Fruit fly (Drosophila melanogaster) whole organism, embryonic: Measurements from ENCODE around the gene CG18171.

Experiments used
- CG11093 ChIP-seq: fragments of 200-800 bp; sonication (Bioruptor generic); IDR thresholded peaks from 3 replicates; pipeline ENCODE4 v1.3.6; 2022; ENCODE audit warnings: missing biosample characterization, missing genetic modification characterization
- CG11247 ChIP-seq: fragments of 200-800 bp; sonication (Bioruptor generic); IDR thresholded peaks from 2 replicates; pipeline ENCODE4 v1.3.6; 2022; ENCODE audit warnings: missing biosample characterization, missing genetic modification characterization
- CG11696 ChIP-seq: fragments of 200-800 bp; sonication (Bioruptor generic); IDR thresholded peaks from 2 replicates; pipeline ENCODE4 v1.3.6; 2022; ENCODE audit warnings: missing biosample characterization, missing genetic modification characterization
- CG14860 ChIP-seq: fragments of 200-800 bp; sonication (Bioruptor generic); IDR thresholded peaks from 3 replicates; pipeline ENCODE4 v1.3.6; 2022; ENCODE audit warnings: missing biosample characterization, missing genetic modification characterization; ENCODE audit not compliant: partially characterized antibody
- CG1602 ChIP-seq: fragments of 200-800 bp; sonication (Bioruptor generic); optimal IDR thresholded peaks from 3 replicates; lab custom pipeline; 2016; ENCODE audit warnings: missing biosample characterization, missing genetic modification characterization
- CG16779 ChIP-seq: fragments of 200-800 bp; sonication (Bioruptor generic); IDR thresholded peaks from 2 replicates; pipeline ENCODE4 v1.3.6; 2022; ENCODE audit warnings: missing biosample characterization, missing genetic modification characterization
- CG17359 ChIP-seq: fragments of 200-800 bp; sonication (Bioruptor generic); optimal IDR thresholded peaks from 3 replicates; lab custom pipeline; 2018; ENCODE audit warnings: missing biosample characterization, mild to moderate bottlenecking, missing genetic modification characterization, moderate library complexity
- CG18476 ChIP-seq: fragments of 200-800 bp; sonication (Bioruptor generic); optimal IDR thresholded peaks from 2 replicates; lab custom pipeline; 2016; ENCODE audit warnings: missing biosample characterization, mild to moderate bottlenecking, missing genetic modification characterization
- CG31441 ChIP-seq: fragments of 200-800 bp; sonication (Bioruptor generic); IDR thresholded peaks from 2 replicates; pipeline ENCODE4 v1.3.6; 2022; ENCODE audit warnings: missing biosample characterization, missing genetic modification characterization
- CG3163 ChIP-seq: fragments of 200-800 bp; sonication (Bioruptor generic); optimal IDR thresholded peaks from 3 replicates; lab custom pipeline; 2016; ENCODE audit warnings: missing biosample characterization, missing genetic modification characterization
- CG34422 ChIP-seq: fragments of 200-800 bp; sonication (Bioruptor generic); IDR thresholded peaks from 3 replicates; pipeline ENCODE4 v1.3.6; 2022; ENCODE audit warnings: missing biosample characterization, missing genetic modification characterization
- CG42726 ChIP-seq: fragments of 200-800 bp; sonication (Bioruptor generic); IDR thresholded peaks from 2 replicates; pipeline ENCODE4 v1.3.6; 2022; ENCODE audit warnings: missing biosample characterization, missing genetic modification characterization; ENCODE audit not compliant: partially characterized antibody
- CG4854 ChIP-seq: fragments of 200-800 bp; sonication (Bioruptor generic); optimal IDR thresholded peaks from 2 replicates; lab custom pipeline; 2016; ENCODE audit warnings: missing biosample characterization, missing genetic modification characterization, inconsistent platforms
- CG6689 ChIP-seq: fragments of 200-800 bp; sonication (Bioruptor generic); IDR thresholded peaks from 2 replicates; pipeline ENCODE4 v1.3.6; 2022; ENCODE audit warnings: missing biosample characterization, missing genetic modification characterization
- CG6854 ChIP-seq: fragments of 200-800 bp; sonication (Bioruptor generic); optimal IDR thresholded peaks from 3 replicates; lab custom pipeline; 2017; ENCODE audit warnings: missing biosample characterization, mild to moderate bottlenecking, missing genetic modification characterization
- CG7357 ChIP-seq: fragments of 200-800 bp; sonication (Bioruptor generic); IDR thresholded peaks from 3 replicates; pipeline ENCODE4 v1.3.6; 2022; ENCODE audit warnings: missing biosample characterization, missing genetic modification characterization
- CG8359 ChIP-seq: fragments of 200-800 bp; sonication (Bioruptor generic); optimal IDR thresholded peaks from 2 replicates; lab custom pipeline; 2017; ENCODE audit warnings: missing biosample characterization, mild to moderate bottlenecking, missing genetic modification characterization, borderline replicate concordance
- Camta ChIP-seq: fragments of 200-800 bp; sonication (Bioruptor generic); optimal IDR thresholded peaks from 2 replicates; lab custom pipeline; 2016; ENCODE audit warnings: missing biosample characterization, missing genetic modification characterization
- Drgx ChIP-seq: fragments of 200-800 bp; sonication (Bioruptor generic); IDR thresholded peaks from 2 replicates; pipeline ENCODE4 v1.3.6; 2022; ENCODE audit warnings: missing biosample characterization, missing genetic modification characterization
- GATAe ChIP-seq: fragments of 200-800 bp; sonication (Bioruptor generic); conservative IDR thresholded peaks from 2 replicates; pipeline ENCODE4 v1.3.6; 2022; ENCODE audit warnings: missing biosample characterization, missing genetic modification characterization
- Pdp1 ChIP-seq, 2 experiments: fragments of 200-800 bp; sonication (Bioruptor generic); optimal IDR thresholded peaks; 3 replicates each; lab custom pipeline; 2016; ENCODE audit warnings: missing biosample characterization in 2 of 2, missing genetic modification characterization in 2 of 2, mild to moderate bottlenecking in 1 of 2, moderate library complexity in 1 of 2
- Ptx1 ChIP-seq: fragments of 200-800 bp; sonication (Bioruptor generic); IDR thresholded peaks from 2 replicates; pipeline ENCODE4 v1.3.6; 2022; ENCODE audit warnings: missing biosample characterization, missing genetic modification characterization
- Side ChIP-seq: fragments of 200-800 bp; sonication (Bioruptor generic); optimal IDR thresholded peaks from 2 replicates; lab custom pipeline; 2016; ENCODE audit warnings: missing biosample characterization, missing genetic modification characterization
- Sry-β ChIP-seq: fragments of 200-800 bp; sonication (Bioruptor generic); optimal IDR thresholded peaks from 2 replicates; lab custom pipeline; 2018; ENCODE audit warnings: missing biosample characterization, mild to moderate bottlenecking, missing genetic modification characterization, moderate library complexity
- Stat92E ChIP-seq, 3 experiments: fragments of >200 bp in 2 of 3; fragments of 200-800 bp in 1 of 3; sonication (Bioruptor generic) in 1 of 3; optimal IDR thresholded peaks; 2 replicates each; lab custom pipeline; 2017 to 2019; ENCODE audit warnings: missing biosample characterization in 3 of 3, missing genetic modification characterization in 3 of 3, mild to moderate bottlenecking in 1 of 3, moderate library complexity in 1 of 3
- ato ChIP-seq: fragments of 200-800 bp; sonication (Bioruptor generic); IDR thresholded peaks from 2 replicates; pipeline ENCODE4 v1.3.6; 2022; ENCODE audit warnings: missing biosample characterization, missing genetic modification characterization; ENCODE audit not compliant: partially characterized antibody
- bbx ChIP-seq: fragments of 200-800 bp; sonication (Bioruptor generic); IDR thresholded peaks from 2 replicates; pipeline ENCODE4 v1.3.6; 2022; ENCODE audit warnings: missing biosample characterization, missing genetic modification characterization; ENCODE audit not compliant: partially characterized antibody
- bigmax ChIP-seq: fragments of 200-800 bp; sonication (Bioruptor generic); optimal IDR thresholded peaks from 2 replicates; lab custom pipeline; 2018; ENCODE audit warnings: missing biosample characterization, mild to moderate bottlenecking, missing genetic modification characterization
- cg ChIP-seq: fragments of 200-800 bp; sonication (Bioruptor generic); optimal IDR thresholded peaks from 3 replicates; lab custom pipeline; 2019; ENCODE audit warnings: missing biosample characterization, mild to moderate bottlenecking, missing genetic modification characterization, moderate library complexity
- chinmo ChIP-seq: fragments of 200-800 bp; sonication (Bioruptor generic); IDR thresholded peaks from 4 replicates; pipeline ENCODE4 v1.3.6; 2022; ENCODE audit warnings: missing biosample characterization, missing genetic modification characterization; ENCODE audit not compliant: partially characterized antibody
- cwo ChIP-seq: fragments of 200-800 bp; sonication (Bioruptor generic); optimal IDR thresholded peaks from 3 replicates; lab custom pipeline; 2017; ENCODE audit warnings: missing biosample characterization, missing genetic modification characterization, mild to moderate bottlenecking, moderate library complexity, missing genetic modification reagents
- dimm ChIP-seq: fragments of 200-800 bp; sonication (Bioruptor generic); IDR thresholded peaks from 2 replicates; pipeline ENCODE4 v1.3.6; 2022; ENCODE audit warnings: missing biosample characterization, missing genetic modification characterization
- dpn ChIP-seq, 2 experiments: fragments of 200-800 bp; sonication (Bioruptor generic); optimal IDR thresholded peaks; 3 replicates each; lab custom pipeline; 2016; ENCODE audit warnings: missing biosample characterization in 2 of 2, missing genetic modification characterization in 2 of 2
- fd102C ChIP-seq: fragments of 200-800 bp; sonication (Bioruptor generic); optimal IDR thresholded peaks from 2 replicates; lab custom pipeline; 2018; ENCODE audit warnings: missing biosample characterization, mild to moderate bottlenecking, missing genetic modification characterization, moderate library complexity
- fd64A ChIP-seq: fragments of 200-800 bp; sonication (Bioruptor generic); optimal IDR thresholded peaks from 3 replicates; lab custom pipeline; 2018; ENCODE audit warnings: missing biosample characterization, mild to moderate bottlenecking, missing genetic modification characterization
- gem ChIP-seq: fragments of 200-800 bp; sonication (Bioruptor generic); optimal IDR thresholded peaks from 2 replicates; lab custom pipeline; 2019; ENCODE audit warnings: missing biosample characterization, mild to moderate bottlenecking, missing genetic modification characterization, moderate library complexity
- lov ChIP-seq, 2 experiments: fragments of 200-800 bp in 1 of 2; fragments of >200 bp in 1 of 2; sonication (Bioruptor generic) in 1 of 2; IDR thresholded peaks in 1 of 2; optimal IDR thresholded peaks in 1 of 2; 2 replicates in 1 of 2; 3 replicates in 1 of 2; pipeline versions ENCODE4 v1.3.6 to Lab custom; 2017 to 2022; ENCODE audit warnings: missing biosample characterization in 1 of 2, missing genetic modification characterization in 1 of 2
- luna ChIP-seq: fragments of 200-800 bp; sonication (Bioruptor generic); optimal IDR thresholded peaks from 2 replicates; lab custom pipeline; 2016; ENCODE audit warnings: missing biosample characterization, missing genetic modification characterization
- nom ChIP-seq: fragments of 200-800 bp; sonication (Bioruptor generic); optimal IDR thresholded peaks from 2 replicates; lab custom pipeline; 2017; ENCODE audit warnings: missing biosample characterization, missing genetic modification characterization, mild to moderate bottlenecking, moderate library complexity, missing genetic modification reagents
- ranshi ChIP-seq: fragments of 200-800 bp; sonication (Bioruptor generic); IDR thresholded peaks from 2 replicates; pipeline ENCODE4 v1.3.6; 2022; ENCODE audit warnings: missing biosample characterization, missing genetic modification characterization
- tx ChIP-seq: fragments of 200-800 bp; sonication (Bioruptor generic); optimal IDR thresholded peaks from 2 replicates; lab custom pipeline; 2016; ENCODE audit warnings: missing biosample characterization, missing genetic modification characterization

Gene CG18171

dm6 chr3L:1740129-1740975, 17.4 kb upstream of the CG18171 start (continued):
- peak; percentile 45 for TF ChIP-seq CG3163 (GFP tag; lab: Kevin White, UChicago)
- peak; percentile 71 for TF ChIP-seq CG11247 (GFP tag; lab: Robert Waterston, UW)
- no peak for TF ChIP-seq CG42726 (GFP tag; lab: Robert Waterston, UW)
- TF ChIP-seq Ptx1 (GFP tag; lab: Robert Waterston, UW): peak; percentile 89
- TF ChIP-seq Sry-β (GFP tag; lab: Kevin White, UChicago): no peak
- TF ChIP-seq, all 482 proteins: peak for 249

dm6 chr3L:1739522-1740128, 16.7 kb upstream of the CG18171 start:
- TF ChIP-seq ranshi (GFP tag; lab: Robert Waterston, UW) (no peak), Side (no peak), nom (GFP tag; lab: Kevin White, UChicago) (peak; percentile 5), gem (tag; lab: Kevin White, UChicago) (no peak), chinmo (GFP tag; lab: Robert Waterston, UW) (0 out of 4 replicates have a peak, but pooled peaks have one; percentile 25), bbx (GFP tag; lab: Robert Waterston, UW) (no peak), Drgx (GFP tag; lab: Robert Waterston, UW) (peak; percentile 12; the same call in 1 of the 2 replicates), CG1602 (GFP tag; lab: Kevin White, UChicago) (no peak), CG34422 (no peak), CG16779 (GFP tag; lab: Robert Waterston, UW) (no peak)

dm6 chr3L:1738375-1739328, 15.7 kb upstream of the CG18171 start, which contains the start of gene Gk2:
Gene Gk2, plus strand, starts transcription at chr3L:1738407.
- no peak for TF ChIP-seq CG6689
- TF ChIP-seq CG6854 (GFP tag; lab: Kevin White, UChicago): no peak
- TF ChIP-seq CG8359: no peak
- TF ChIP-seq CG31441: no peak
- no peak for TF ChIP-seq dimm (GFP tag; lab: Robert Waterston, UW)
- no peak for TF ChIP-seq lov (optimal IDR thresholded peaks at IDR 0.05; lab: Kevin White, UChicago)
- no peak for TF ChIP-seq lov (GFP tag; IDR thresholded peaks at IDR 0.05; lab: Robert Waterston, UW)
- TF ChIP-seq CG14860: peak; percentile 50
- no peak for TF ChIP-seq fd64A (GFP tag; lab: Kevin White, UChicago)
- no peak for TF ChIP-seq bigmax (GFP tag; lab: Kevin White, UChicago)
- no peak for TF ChIP-seq Camta (GFP tag; lab: Kevin White, UChicago)
- TF ChIP-seq Stat92E (GFP tag; optimal IDR thresholded peaks at IDR 0.05; lab: Kevin White, UChicago): no peak
- TF ChIP-seq fd102C: no peak
- TF ChIP-seq CG18476 (GFP tag; lab: Kevin White, UChicago): no peak
- no peak for TF ChIP-seq GATAe
- TF ChIP-seq cwo (GFP tag; lab: Kevin White, UChicago): peak; percentile 80
- TF ChIP-seq CG4854 (GFP tag; lab: Kevin White, UChicago): no peak
- TF ChIP-seq tx: no peak
- no peak for TF ChIP-seq Ptx1 (GFP tag; lab: Robert Waterston, UW)
- TF ChIP-seq CG17359: no peak
- no peak for TF ChIP-seq cg (GFP tag; lab: Kevin White, UChicago)
- no peak for TF ChIP-seq ato (GFP tag; lab: Robert Waterston, UW)
- no peak for TF ChIP-seq dpn (GFP tag; optimal IDR thresholded peaks at IDR 0.05; lab: Kevin White, UChicago)
- no peak for TF ChIP-seq CG11696
- peak in 1 of 2 experiments; percentile 52 for TF ChIP-seq Pdp1 (GFP tag; optimal IDR thresholded peaks at IDR 0.05; lab: Kevin White, UChicago)
- no peak for TF ChIP-seq CG11093 (GFP tag; lab: Robert Waterston, UW)
- no peak for TF ChIP-seq luna (GFP tag; lab: Kevin White, UChicago)
- no peak for TF ChIP-seq CG7357 (GFP tag; lab: Robert Waterston, UW)
